Fruit fly (Drosophila melanogaster): ENCODE data around the gene TotE.
A peak's percentile ranks its signal among the peaks of the same experiment; 100 is the strongest.

TotE gene

dm6 chr2L:19869937-19870336, 43.4 kb downstream of the TotE start (continued):
- TF ChIP-seq ara (GFP tag; IDR thresholded peaks at IDR 0.05) (peak; percentile 91), eyg (GFP tag; optimal IDR thresholded peaks at IDR 0.05) (peak; percentile 6), tup (GFP tag; optimal IDR thresholded peaks at IDR 0.05) (peak; percentile 32), CG2116 (GFP tag; optimal IDR thresholded peaks at IDR 0.05) (peak; percentile 1), B-H1 (GFP tag; IDR thresholded peaks at IDR 0.05) (peak; percentile 75), sima (GFP tag; optimal IDR thresholded peaks at IDR 0.05) (peak; percentile 33), Neu2 (GFP tag; optimal IDR thresholded peaks at IDR 0.05; ENCODE audit: borderline replicate concordance) (no peak), Side (GFP tag; optimal IDR thresholded peaks at IDR 0.05) (peak; percentile 39), ssp (GFP tag; IDR thresholded peaks at IDR 0.05) (peak; percentile 69), run (tag; optimal IDR thresholded peaks at IDR 0.05) (no peak), CG16815 (GFP tag; optimal IDR thresholded peaks at IDR 0.05) (peak; percentile 63), cg (GFP tag; optimal IDR thresholded peaks at IDR 0.05) (no peak), odd (GFP tag; optimal IDR thresholded peaks at IDR 0.05) (no peak), CG8478 (optimal IDR thresholded peaks at IDR 0.05) (no peak), GATAe (GFP tag; conservative IDR thresholded peaks at IDR 0.05) (peak; percentile 40; the same call in 1 of the 2 replicates), CG9727 (GFP tag; optimal IDR thresholded peaks at IDR 0.05) (peak; percentile 68), zen (tag; optimal IDR thresholded peaks at IDR 0.05) (peak; percentile 82), CG30431 (GFP tag; optimal IDR thresholded peaks at IDR 0.05) (peak; percentile 61), Chrac-16 (GFP tag; optimal IDR thresholded peaks at IDR 0.05) (peak; percentile 65), CG9876 (GFP tag; optimal IDR thresholded peaks at IDR 0.05) (no peak), schlank (tag; optimal IDR thresholded peaks at IDR 0.05) (peak; percentile 32), CG18011 (GFP tag; optimal IDR thresholded peaks at IDR 0.05) (no peak), bsh (GFP tag; optimal IDR thresholded peaks at IDR 0.05) (peak in 1 of 2 experiments; percentile 70), klu (GFP tag; IDR thresholded peaks at IDR 0.05) (peak; percentile 62), Fer2 (tag; optimal IDR thresholded peaks at IDR 0.05) (peak; percentile 18), cas (GFP tag; IDR thresholded peaks at IDR 0.05) (no peak), HLH54F (GFP tag; optimal IDR thresholded peaks at IDR 0.05) (peak; percentile 64), Nf-YC (tag; optimal IDR thresholded peaks at IDR 0.05) (no peak), CG18764 (GFP tag; optimal IDR thresholded peaks at IDR 0.05) (peak; percentile 59), MESR4 (GFP tag; optimal IDR thresholded peaks at IDR 0.05) (no peak), bigmax (GFP tag; optimal IDR thresholded peaks at IDR 0.05) (no peak), Poxn (GFP tag; IDR thresholded peaks at IDR 0.05) (no peak), Gsc (GFP tag; IDR thresholded peaks at IDR 0.05) (peak; percentile 43), trem (tag; optimal IDR thresholded peaks at IDR 0.05) (peak; percentile 39), fru (optimal IDR thresholded peaks at IDR 0.05) (no peak), ato (GFP tag; IDR thresholded peaks at IDR 0.05; ENCODE audit: partially characterized antibody) (no peak), maf-S (GFP tag; optimal IDR thresholded peaks at IDR 0.05) (peak; percentile 42), nau (GFP tag; optimal IDR thresholded peaks at IDR 0.05) (peak; percentile 54), Sry-β (GFP tag; optimal IDR thresholded peaks at IDR 0.05) (no peak), Ada2b (GFP tag; IDR thresholded peaks at IDR 0.05) (peak; percentile 90), ab (GFP tag; optimal IDR thresholded peaks at IDR 0.05) (peak; percentile 23), H15 (GFP tag; IDR thresholded peaks at IDR 0.05) (peak; percentile 85), yki (optimal IDR thresholded peaks at IDR 0.05) (no peak), CG2120 (GFP tag; optimal IDR thresholded peaks at IDR 0.05) (peak; percentile 61), Six4 (GFP tag; optimal IDR thresholded peaks at IDR 0.05) (peak; percentile 80), slou (GFP tag; optimal IDR thresholded peaks at IDR 0.05) (peak; percentile 56), chn (GFP tag; optimal IDR thresholded peaks at IDR 0.05) (peak; percentile 61), onecut (GFP tag; IDR thresholded peaks at IDR 0.05) (no peak), HmgZ (tag; optimal IDR thresholded peaks at IDR 0.05) (no peak), Dll (GFP tag; IDR thresholded peaks at IDR 0.05; ENCODE audit: partially characterized antibody) (no peak), CG7928 (GFP tag; optimal IDR thresholded peaks at IDR 0.05) (no peak), CG1792 (GFP tag; optimal IDR thresholded peaks at IDR 0.05) (peak; percentile 33), Meics (GFP tag; optimal IDR thresholded peaks at IDR 0.05) (peak; percentile 55)

Measured in whole organism, embryonic.